Worm (Caenorhabditis elegans): ENCODE measurements around the gene szy-20.

DNA sequence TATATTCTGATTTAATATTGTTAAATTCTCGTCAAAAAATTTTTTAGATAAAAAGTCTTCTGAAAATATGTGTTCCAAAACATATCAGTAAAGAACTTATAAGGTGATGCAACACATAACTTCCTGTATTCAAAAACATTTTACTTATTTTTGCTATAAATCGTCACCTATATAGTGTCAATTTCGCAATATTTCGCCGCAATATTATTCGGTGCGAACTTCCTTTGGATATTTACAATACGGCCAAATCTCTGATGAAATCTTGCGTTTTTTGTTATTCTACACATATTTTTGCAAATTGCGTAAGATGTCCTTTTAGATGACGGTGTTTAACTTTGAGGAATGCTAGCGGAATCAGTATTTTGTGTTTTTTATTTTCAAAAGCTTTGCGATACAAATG lies 47.7 kb downstream of the szy-20 start:
- TF ChIP-seq dao-5 (tag; optimal IDR thresholded peaks at IDR 0.05) (no peak), him-1 (tag; optimal IDR thresholded peaks at IDR 0.05) (no peak), W03F9.2 (tag; optimal IDR thresholded peaks at IDR 0.05) (no peak)

Measured in whole organism, L4/young adult.